Worm (Caenorhabditis elegans) whole organism, L2 larva: ENCODE results near the gene F36A4.2.

Source experiments
- C34F6.9 ChIP-seq: fragments of 150-350 bp; optimal IDR thresholded peaks from 2 replicates; lab custom pipeline; 2014; ENCODE audit warnings: missing biosample characterization, missing genetic modification characterization
- F13H6.1 ChIP-seq: sonication (generic microtip); optimal IDR thresholded peaks from 2 replicates; lab custom pipeline; 2016; ENCODE audit warnings: missing genetic modification characterization, missing compliant biosample characterization
- R02D3.7 ChIP-seq: fragments of 150-350 bp; optimal IDR thresholded peaks from 2 replicates; lab custom pipeline; 2014; ENCODE audit warnings: missing biosample characterization, missing genetic modification characterization
- ZK546.5 ChIP-seq: sonication (generic microtip); optimal IDR thresholded peaks from 2 replicates; lab custom pipeline; 2017; ENCODE audit warnings: missing biosample characterization, missing genetic modification characterization
- alr-1 ChIP-seq: fragments of 150-350 bp; optimal IDR thresholded peaks from 2 replicates; lab custom pipeline; 2014; ENCODE audit warnings: missing biosample characterization, missing genetic modification characterization
- ama-1 ChIP-seq: fragments of 150-350 bp; optimal IDR thresholded peaks from 2 replicates; lab custom pipeline; 2018; ENCODE audit warnings: inconsistent platforms
- blmp-1 ChIP-seq: sonication (generic microtip); optimal IDR thresholded peaks from 2 replicates; lab custom pipeline; 2017; ENCODE audit warnings: missing genetic modification characterization, mild to moderate bottlenecking, missing compliant biosample characterization, antibody characterized with exemption, moderate library complexity; ENCODE audit not compliant: insufficient read depth
- ceh-16 ChIP-seq: fragments of 150-350 bp; optimal IDR thresholded peaks from 2 replicates; lab custom pipeline; 2014; ENCODE audit warnings: missing biosample characterization, missing genetic modification characterization
- ceh-82 ChIP-seq: fragments of 150-350 bp; optimal IDR thresholded peaks from 2 replicates; lab custom pipeline; 2014; ENCODE audit warnings: missing biosample characterization, missing genetic modification characterization
- crh-2 ChIP-seq: sonication (generic microtip); optimal IDR thresholded peaks from 2 replicates; lab custom pipeline; 2017; ENCODE audit warnings: missing biosample characterization, missing genetic modification characterization
- dmd-4 ChIP-seq: sonication (generic microtip); optimal IDR thresholded peaks from 2 replicates; lab custom pipeline; 2017; ENCODE audit warnings: missing biosample characterization, missing genetic modification characterization
- egl-27 ChIP-seq: sonication (generic microtip); optimal IDR thresholded peaks from 3 replicates; lab custom pipeline; 2017; ENCODE audit warnings: missing biosample characterization, missing genetic modification reagents, missing genetic modification characterization
- elt-1 ChIP-seq: fragments of 150-350 bp; optimal IDR thresholded peaks from 2 replicates; lab custom pipeline; 2014; ENCODE audit warnings: missing biosample characterization, missing genetic modification characterization
- elt-3 ChIP-seq: sonication (generic microtip); optimal IDR thresholded peaks from 2 replicates; lab custom pipeline; 2017; ENCODE audit warnings: missing biosample characterization, missing genetic modification characterization
- lin-11 ChIP-seq: fragments of 150-350 bp; sonication (generic microtip); optimal IDR thresholded peaks from 2 replicates; lab custom pipeline; 2014; ENCODE audit warnings: missing biosample characterization, missing genetic modification characterization, inconsistent platforms, mixed read lengths
- lin-13 ChIP-seq: fragments of 150-350 bp; optimal IDR thresholded peaks from 2 replicates; lab custom pipeline; 2014; ENCODE audit warnings: missing biosample characterization, missing genetic modification reagents, missing genetic modification characterization
- lin-39 ChIP-seq: fragments of 150-350 bp; optimal IDR thresholded peaks from 2 replicates; lab custom pipeline; 2014; ENCODE audit warnings: missing biosample characterization, missing genetic modification reagents, missing genetic modification characterization
- lsy-2 ChIP-seq, 2 experiments: fragments of 150-350 bp in 1 of 2; sonication (generic microtip) in 1 of 2; optimal IDR thresholded peaks; 2 replicates each; lab custom pipeline; 2014 to 2017; ENCODE audit warnings: missing biosample characterization in 2 of 2, missing genetic modification characterization in 2 of 2
- mab-5 ChIP-seq: fragments of 150-350 bp; optimal IDR thresholded peaks from 2 replicates; lab custom pipeline; 2014; ENCODE audit warnings: missing biosample characterization, missing genetic modification characterization
- mbf-1 ChIP-seq: sonication (generic microtip); optimal IDR thresholded peaks from 2 replicates; lab custom pipeline; 2017; ENCODE audit warnings: missing biosample characterization, missing genetic modification characterization
- mdl-1 ChIP-seq, 2 experiments: fragments of 150-350 bp in 1 of 2; sonication (generic microtip) in 1 of 2; optimal IDR thresholded peaks; 2 replicates each; lab custom pipeline; 2017; ENCODE audit warnings: missing biosample characterization in 2 of 2, missing genetic modification characterization in 2 of 2
- nhr-10 ChIP-seq: sonication (generic microtip); optimal IDR thresholded peaks from 2 replicates; lab custom pipeline; 2017; ENCODE audit warnings: missing biosample characterization, missing genetic modification characterization
- nhr-12 ChIP-seq: fragments of 150-350 bp; optimal IDR thresholded peaks from 2 replicates; lab custom pipeline; 2014; ENCODE audit warnings: missing biosample characterization, missing genetic modification characterization
- nhr-129 ChIP-seq: fragments of 150-350 bp; optimal IDR thresholded peaks from 2 replicates; lab custom pipeline; 2014; ENCODE audit warnings: missing biosample characterization, missing genetic modification characterization
- nhr-21 ChIP-seq: fragments of 150-350 bp; optimal IDR thresholded peaks from 2 replicates; lab custom pipeline; 2014; ENCODE audit warnings: missing biosample characterization, missing genetic modification characterization
- nhr-23 ChIP-seq: fragments of 150-350 bp; optimal IDR thresholded peaks from 2 replicates; lab custom pipeline; 2014; ENCODE audit warnings: missing biosample characterization, missing genetic modification reagents, missing genetic modification characterization
- nhr-25 ChIP-seq: fragments of 150-350 bp; sonication (generic microtip); optimal IDR thresholded peaks from 3 replicates; lab custom pipeline; 2014; ENCODE audit warnings: missing biosample characterization, missing genetic modification characterization
- nhr-6 ChIP-seq: fragments of 150-350 bp; optimal IDR thresholded peaks from 2 replicates; lab custom pipeline; 2014; ENCODE audit warnings: missing biosample characterization, missing genetic modification characterization
- nhr-77 ChIP-seq: fragments of 150-350 bp; optimal IDR thresholded peaks from 2 replicates; lab custom pipeline; 2014; ENCODE audit warnings: missing biosample characterization, missing genetic modification characterization
- peb-1 ChIP-seq: fragments of 150-350 bp; optimal IDR thresholded peaks from 2 replicates; lab custom pipeline; 2014; ENCODE audit warnings: missing biosample characterization, missing genetic modification characterization
- skn-1 ChIP-seq: sonication (generic microtip); optimal IDR thresholded peaks from 2 replicates; lab custom pipeline; 2017; ENCODE audit warnings: missing biosample characterization, missing genetic modification characterization
- sma-3 ChIP-seq: sonication (generic microtip); optimal IDR thresholded peaks from 2 replicates; lab custom pipeline; 2016; ENCODE audit warnings: missing genetic modification reagents, missing genetic modification characterization, missing compliant biosample characterization
- sma-9 ChIP-seq, 2 experiments: fragments of 150-350 bp in 1 of 2; sonication (generic microtip) in 1 of 2; optimal IDR thresholded peaks; 2 replicates each; lab custom pipeline; 2014 to 2016; ENCODE audit warnings: missing genetic modification characterization in 2 of 2, mild to moderate bottlenecking in 1 of 2, missing biosample characterization in 1 of 2, missing compliant biosample characterization in 1 of 2, missing genetic modification reagents in 1 of 2, moderate library complexity in 1 of 2
- snpc-4 ChIP-seq: fragments of 150-350 bp; optimal IDR thresholded peaks from 2 replicates; lab custom pipeline; 2014; ENCODE audit warnings: missing biosample characterization, missing genetic modification characterization
- unc-62 ChIP-seq: fragments of 150-350 bp; optimal IDR thresholded peaks from 2 replicates; lab custom pipeline; 2014; ENCODE audit warnings: missing biosample characterization, missing genetic modification reagents, missing genetic modification characterization
- zag-1 ChIP-seq: fragments of 150-350 bp; optimal IDR thresholded peaks from 2 replicates; lab custom pipeline; 2014; ENCODE audit warnings: missing biosample characterization, missing genetic modification characterization
- ztf-1 ChIP-seq: fragments of 200-800 bp; sonication (Bioruptor generic); conservative IDR thresholded peaks from 2 replicates; pipeline ENCODE4 v1.3.6; 2022; ENCODE audit warnings: missing genetic modification characterization, missing compliant biosample characterization
- ztf-11 ChIP-seq: sonication (generic microtip); optimal IDR thresholded peaks from 2 replicates; lab custom pipeline; 2017; ENCODE audit warnings: missing biosample characterization, missing genetic modification characterization
- ztf-4 ChIP-seq: fragments of 150-350 bp; optimal IDR thresholded peaks from 2 replicates; lab custom pipeline; 2014; ENCODE audit warnings: missing biosample characterization, missing genetic modification characterization

F36A4.2 gene

DNA sequence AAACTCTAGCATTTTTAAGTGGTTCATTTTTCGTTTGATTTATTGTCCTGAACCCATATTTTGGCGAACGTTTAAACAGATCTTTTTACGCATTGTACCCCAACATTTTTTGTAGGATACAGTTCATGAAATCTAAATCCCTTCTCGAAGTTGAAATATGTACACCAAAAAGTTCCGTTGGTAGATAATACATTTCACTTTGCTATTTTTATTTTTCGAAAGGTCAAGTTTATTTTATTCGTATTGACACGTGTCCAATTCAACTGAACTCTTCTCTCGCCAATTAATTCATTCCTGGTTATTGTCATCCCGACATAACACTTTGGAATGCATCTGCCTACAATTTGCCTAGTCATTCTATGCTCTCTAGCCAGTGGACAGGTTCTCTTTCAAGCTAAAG is at the start of gene F36A4.2:
TSS of gene F36A4.2 (plus strand) at position 301 of the 400 bp plus-strand sequence.
- TF ChIP-seq elt-1 (tag; lab: Kevin White, UChicago) (no peak), blmp-1 (tag; lab: Kevin White, UChicago) (no peak), elt-3 (tag; lab: Kevin White, UChicago) (no peak), ztf-4 (tag; lab: Kevin White, UChicago) (no peak), crh-2 (tag; lab: Kevin White, UChicago) (no peak), mdl-1 (tag; optimal IDR thresholded peaks at IDR 0.05; lab: Kevin White, UChicago) (no peak), ztf-11 (no peak), ama-1 (no peak), ceh-16 (tag; lab: Kevin White, UChicago) (no peak), ceh-82 (no peak), peb-1 (tag; lab: Kevin White, UChicago) (no peak), zag-1 (tag; lab: Kevin White, UChicago) (no peak), nhr-129 (tag; lab: Kevin White, UChicago) (no peak), alr-1 (tag; lab: Kevin White, UChicago) (no peak), unc-62 (GFP tag; lab: Kevin White, UChicago) (no peak)

DNA sequence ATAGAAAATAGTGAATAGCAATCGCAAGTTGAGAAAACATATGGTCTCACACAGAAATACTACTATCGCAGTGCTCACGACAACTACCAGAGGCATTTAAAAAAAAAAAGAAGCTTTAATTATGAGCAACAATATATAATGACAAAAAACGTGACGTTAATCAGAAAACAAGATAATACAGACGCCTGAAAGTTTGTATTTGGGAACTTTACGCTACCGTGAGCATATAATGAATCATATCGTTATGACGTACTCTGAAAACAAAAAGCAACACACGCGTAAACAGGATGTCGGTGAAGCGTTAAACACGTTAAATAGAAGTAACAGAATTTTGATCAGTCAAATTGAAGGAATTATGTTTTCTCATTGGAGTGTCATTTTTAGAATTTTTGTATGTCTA is 45.2 kb upstream of the F36A4.2 start, which contains the start of gene srbc-71:
TSS of gene srbc-71 (minus strand) at position 101 of the 400 bp plus-strand sequence.
- TF ChIP-seq nhr-77 (tag; lab: Kevin White, UChicago) (no peak), egl-27 (tag; lab: Kevin White, UChicago) (no peak), nhr-23 (tag; lab: Kevin White, UChicago) (no peak), nhr-6 (no peak), skn-1 (no peak), blmp-1 (tag; lab: Kevin White, UChicago) (no peak), C34F6.9 (tag; lab: Kevin White, UChicago) (no peak), F13H6.1 (tag; lab: Kevin White, UChicago) (no peak), sma-3 (no peak), nhr-129 (tag; lab: Kevin White, UChicago) (no peak), elt-1 (tag; lab: Kevin White, UChicago) (no peak), lin-13 (GFP tag; lab: Kevin White, UChicago) (no peak)

DNA sequence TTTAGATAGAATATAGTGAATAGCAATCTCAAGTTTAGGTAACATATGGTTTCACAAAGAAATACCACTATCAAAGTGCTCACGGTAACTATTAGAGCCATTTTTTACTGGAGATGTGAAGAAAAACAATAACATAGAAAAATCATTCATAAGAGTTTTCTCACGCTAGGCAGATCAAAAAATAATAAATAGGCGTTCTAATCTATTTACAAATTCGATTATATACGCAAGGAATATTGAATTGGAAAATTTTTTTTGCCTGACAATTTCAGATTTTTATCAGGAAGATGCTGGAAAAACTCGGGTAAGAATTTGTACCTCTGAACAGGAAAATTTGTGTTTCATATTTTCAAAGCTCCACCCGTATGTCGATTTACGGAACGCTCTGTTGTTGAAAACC is 43.1 kb upstream of the F36A4.2 start, which contains the start of gene srbc-70:
TSS of gene srbc-70 (minus strand) at position 101 of the 400 bp plus-strand sequence.
- TF ChIP-seq ztf-1 (GFP tag; lab: Robert Waterston, UW) (no peak), unc-62 (GFP tag; lab: Kevin White, UChicago) (no peak), mbf-1 (tag; lab: Kevin White, UChicago) (no peak), sma-9 (GFP tag; optimal IDR thresholded peaks at IDR 0.05; lab: Kevin White, UChicago) (no peak), sma-9 (tag; optimal IDR thresholded peaks at IDR 0.05; lab: Kevin White, UChicago) (no peak), R02D3.7 (no peak), lsy-2 (tag; optimal IDR thresholded peaks at IDR 0.05; lab: Kevin White, UChicago) (no peak), dmd-4 (tag; lab: Kevin White, UChicago) (no peak), nhr-25 (no peak), alr-1 (tag; lab: Kevin White, UChicago) (no peak)

DNA sequence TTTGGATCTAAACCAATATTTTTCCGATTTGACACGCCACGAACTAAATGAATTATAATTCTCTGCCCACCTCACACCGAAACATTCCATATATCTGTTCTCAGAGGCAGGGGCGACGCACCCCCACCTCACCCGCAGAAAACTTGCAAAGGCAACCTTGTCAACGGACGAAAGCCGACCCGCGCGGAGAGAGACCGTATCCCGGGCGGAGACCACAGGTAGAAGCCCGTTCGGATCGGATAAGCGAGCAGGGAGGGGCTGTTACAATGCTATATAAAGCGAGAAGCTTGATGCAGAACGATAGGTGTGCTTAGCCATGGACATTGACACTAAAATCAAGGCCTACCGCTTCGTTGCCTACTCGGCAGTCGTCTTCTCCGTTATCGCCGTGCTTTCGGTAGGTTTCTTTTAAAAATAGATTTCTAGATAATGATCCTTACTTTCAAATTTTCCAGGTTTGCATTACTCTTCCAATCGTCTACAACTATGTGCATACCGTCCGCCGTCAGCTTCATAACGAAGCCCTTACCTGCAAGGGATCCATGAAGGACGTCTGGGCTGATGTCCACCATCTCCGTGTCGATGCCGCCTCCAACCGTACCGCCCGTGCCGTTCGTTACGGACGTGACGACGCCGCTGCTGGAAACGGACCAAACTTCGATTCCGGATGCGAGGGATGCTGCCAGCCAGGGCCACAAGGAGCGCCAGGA is 35.6 kb upstream of the F36A4.2 start, which contains the start of the genes zipt-2.2 and dpy-13:
TSS of gene zipt-2.2 (minus strand) at position 51 of the 710 bp plus-strand sequence.
TSS of gene dpy-13 (plus strand) at position 300 of the 710 bp plus-strand sequence.
- TF ChIP-seq C34F6.9 (tag; lab: Kevin White, UChicago) = no peak
- TF ChIP-seq ama-1 = peak; percentile 87
- TF ChIP-seq nhr-21 (tag; lab: Kevin White, UChicago) = peak; percentile 42
- TF ChIP-seq, all 48 proteins: peak for 2

DNA sequence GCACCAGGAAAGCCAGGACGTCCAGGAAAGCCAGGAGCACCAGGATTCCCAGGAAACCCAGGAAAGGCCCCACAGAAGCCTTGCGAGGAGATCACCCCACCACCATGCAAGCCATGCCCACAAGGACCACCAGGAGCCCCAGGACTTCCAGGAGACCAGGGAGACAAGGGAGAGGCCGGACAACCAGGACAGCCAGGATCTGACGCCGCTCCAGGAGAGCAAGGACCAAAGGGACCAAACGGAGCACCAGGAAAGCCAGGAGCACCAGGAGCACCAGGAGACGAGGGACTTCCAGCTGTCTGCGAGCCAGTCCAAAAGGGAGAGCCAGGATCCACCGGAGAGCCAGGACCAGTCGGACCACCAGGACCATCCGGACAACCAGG is 35.0 kb upstream of the F36A4.2 start:
- TF ChIP-seq ztf-11 (no peak), mab-5 (tag; lab: Kevin White, UChicago) (no peak), zag-1 (tag; lab: Kevin White, UChicago) (no peak), alr-1 (tag; lab: Kevin White, UChicago) (no peak), nhr-21 (tag; lab: Kevin White, UChicago) (no peak), lin-39 (no peak), snpc-4 (tag; lab: Kevin White, UChicago) (no peak), nhr-10 (tag; lab: Kevin White, UChicago) (no peak), blmp-1 (tag; lab: Kevin White, UChicago) (no peak), nhr-77 (tag; lab: Kevin White, UChicago) (no peak), lin-11 (tag; lab: Kevin White, UChicago) (no peak), nhr-129 (tag; lab: Kevin White, UChicago) (no peak), ZK546.5 (tag; lab: Kevin White, UChicago) (no peak), R02D3.7 (no peak), unc-62 (GFP tag; lab: Kevin White, UChicago) (no peak), F13H6.1 (tag; lab: Kevin White, UChicago) (no peak), nhr-12 (no peak)
